Worm (Caenorhabditis elegans) whole organism, L3 larva: ENCODE results near the gene ipla-3.
A peak's percentile ranks its signal among the peaks of the same experiment; 100 is the strongest.

Source experiments
- ceh-28 ChIP-seq: fragments of 150-350 bp; optimal IDR thresholded peaks from 2 replicates; lab custom pipeline; 2014; ENCODE audit warnings: missing biosample characterization, missing genetic modification reagents, missing genetic modification characterization
- nhr-28 ChIP-seq: fragments of 150-350 bp; optimal IDR thresholded peaks from 2 replicates; lab custom pipeline; 2014; ENCODE audit warnings: missing biosample characterization, missing genetic modification characterization
- nhr-67 ChIP-seq: fragments of 150-350 bp; optimal IDR thresholded peaks from 2 replicates; lab custom pipeline; 2014; ENCODE audit warnings: missing biosample characterization, missing genetic modification characterization
- pha-4 ChIP-seq: fragments of 150-350 bp; optimal IDR thresholded peaks from 2 replicates; lab custom pipeline; 2014; ENCODE audit warnings: missing biosample characterization, missing genetic modification reagents, missing genetic modification characterization
- zag-1 ChIP-seq: fragments of 150-350 bp; optimal IDR thresholded peaks from 2 replicates; lab custom pipeline; 2014; ENCODE audit warnings: missing biosample characterization, missing genetic modification characterization
- ztf-11 ChIP-seq: fragments of 150-350 bp; optimal IDR thresholded peaks from 2 replicates; lab custom pipeline; 2014; ENCODE audit warnings: missing biosample characterization, missing genetic modification characterization

- TF ChIP-seq pha-4 (tag; lab: Kevin White, UChicago) (no peak), ztf-11 (no peak), nhr-28 (tag; lab: Kevin White, UChicago) (no peak), ceh-28 (tag; lab: Kevin White, UChicago) (peak; percentile 17), zag-1 (no peak), nhr-67 (no peak)
Observed at ce11 chrV:20776761-20777160, 47.7 kb upstream of the ipla-3 start.
